Fruit fly (Drosophila melanogaster) whole organism, embryonic: ENCODE results near the gene CG16964.

Experiments used
- Ada2b ChIP-seq: fragments of 200-800 bp; sonication (Bioruptor generic); IDR thresholded peaks from 2 replicates; pipeline ENCODE4 v1.3.6; 2022; ENCODE audit warnings: missing biosample characterization, missing genetic modification characterization
- BtbVII ChIP-seq: fragments of 200-800 bp; sonication (Bioruptor generic); optimal IDR thresholded peaks from 3 replicates; lab custom pipeline; 2017; ENCODE audit warnings: missing biosample characterization, mild to moderate bottlenecking, missing genetic modification characterization
- C15 ChIP-seq: fragments of 200-800 bp; sonication (Bioruptor generic); IDR thresholded peaks from 3 replicates; pipeline ENCODE4 v1.3.6; 2022; ENCODE audit warnings: missing biosample characterization, missing genetic modification characterization
- CG12071 ChIP-seq: fragments of 200-800 bp; sonication (Bioruptor generic); optimal IDR thresholded peaks from 3 replicates; lab custom pipeline; 2018; ENCODE audit warnings: missing biosample characterization, mild to moderate bottlenecking, missing genetic modification characterization
- CG12659 ChIP-seq: fragments of 200-800 bp; sonication (Bioruptor generic); optimal IDR thresholded peaks from 3 replicates; lab custom pipeline; 2017; ENCODE audit warnings: mild to moderate bottlenecking, missing biosample characterization, missing genetic modification reagents, missing genetic modification characterization
- CG13424 ChIP-seq: fragments of 200-800 bp; sonication (Bioruptor generic); optimal IDR thresholded peaks from 2 replicates; lab custom pipeline; 2019; ENCODE audit warnings: missing biosample characterization, mild to moderate bottlenecking, missing genetic modification characterization, moderate library complexity
- CG14710 ChIP-seq: fragments of 200-800 bp; sonication (Bioruptor generic); optimal IDR thresholded peaks from 3 replicates; lab custom pipeline; 2019; ENCODE audit warnings: missing biosample characterization, mild to moderate bottlenecking, missing genetic modification characterization, moderate library complexity
- CG15269 ChIP-seq: fragments of 200-800 bp; sonication (Bioruptor generic); optimal IDR thresholded peaks from 2 replicates; lab custom pipeline; 2018; ENCODE audit warnings: missing biosample characterization, mild to moderate bottlenecking, missing genetic modification characterization, moderate library complexity
- CG16863 ChIP-seq: fragments of 200-800 bp; sonication (Bioruptor generic); optimal IDR thresholded peaks from 3 replicates; lab custom pipeline; 2016; ENCODE audit warnings: missing biosample characterization, missing genetic modification characterization
- CG18619 ChIP-seq: fragments of 200-800 bp; sonication (Bioruptor generic); optimal IDR thresholded peaks from 3 replicates; lab custom pipeline; 2017; ENCODE audit warnings: missing biosample characterization, mild to moderate bottlenecking, missing genetic modification characterization
- CG2678 ChIP-seq: fragments of 200-800 bp; sonication (Bioruptor generic); optimal IDR thresholded peaks from 3 replicates; lab custom pipeline; 2019; ENCODE audit warnings: missing biosample characterization, mild to moderate bottlenecking, missing genetic modification characterization, moderate library complexity
- CG31441 ChIP-seq: fragments of 200-800 bp; sonication (Bioruptor generic); IDR thresholded peaks from 2 replicates; pipeline ENCODE4 v1.3.6; 2022; ENCODE audit warnings: missing biosample characterization, missing genetic modification characterization
- CG3281 ChIP-seq: fragments of 200-800 bp; sonication (Bioruptor generic); optimal IDR thresholded peaks from 3 replicates; lab custom pipeline; 2017; ENCODE audit warnings: missing biosample characterization, mild to moderate bottlenecking, missing genetic modification characterization
- CG5180 ChIP-seq: fragments of 200-800 bp; sonication (Bioruptor generic); optimal IDR thresholded peaks from 3 replicates; lab custom pipeline; 2017; ENCODE audit warnings: missing biosample characterization, missing genetic modification characterization, mild to moderate bottlenecking, moderate library complexity, missing genetic modification reagents
- CG5953 ChIP-seq: fragments of 200-800 bp; sonication (Bioruptor generic); IDR thresholded peaks from 2 replicates; pipeline ENCODE4 v1.3.6; 2022; ENCODE audit warnings: missing biosample characterization, missing genetic modification characterization
- CG9727 ChIP-seq: fragments of 200-800 bp; sonication (Bioruptor generic); optimal IDR thresholded peaks from 3 replicates; lab custom pipeline; 2017; ENCODE audit warnings: missing biosample characterization, mild to moderate bottlenecking, missing genetic modification characterization
- CG9932 ChIP-seq: fragments of 200-800 bp; sonication (Bioruptor generic); IDR thresholded peaks from 2 replicates; pipeline ENCODE4 v1.3.6; 2022; ENCODE audit warnings: missing biosample characterization, missing genetic modification characterization
- CoRest ChIP-seq: fragments of 200-800 bp; sonication (Bioruptor generic); optimal IDR thresholded peaks from 3 replicates; lab custom pipeline; 2018; ENCODE audit warnings: missing biosample characterization, mild to moderate bottlenecking, missing genetic modification characterization, moderate library complexity
- D ChIP-seq, 2 experiments: fragments of 200-800 bp in 1 of 2; fragments of >200 bp in 1 of 2; sonication (Bioruptor generic) in 1 of 2; optimal IDR thresholded peaks; 2 replicates in 1 of 2; 3 replicates in 1 of 2; lab custom pipeline; 2017; ENCODE audit warnings: mild to moderate bottlenecking in 1 of 2, missing biosample characterization in 1 of 2, missing genetic modification characterization in 1 of 2, missing genetic modification reagents in 1 of 2
- Dip3 ChIP-seq: fragments of 200-800 bp; sonication (Bioruptor generic); optimal IDR thresholded peaks from 3 replicates; lab custom pipeline; 2016; ENCODE audit warnings: missing biosample characterization, missing genetic modification characterization
- Doc2 ChIP-seq: fragments of 200-800 bp; sonication (Bioruptor generic); IDR thresholded peaks from 2 replicates; pipeline ENCODE4 v1.3.6; 2022; ENCODE audit warnings: missing biosample characterization, missing genetic modification characterization
- ERR ChIP-seq: fragments of 200-800 bp; sonication (Bioruptor generic); optimal IDR thresholded peaks from 2 replicates; lab custom pipeline; 2016; ENCODE audit warnings: missing biosample characterization, missing genetic modification characterization
- Ets65A ChIP-seq: fragments of 200-800 bp; sonication (Bioruptor generic); peaks from one replicate; lab custom pipeline; 2016; ENCODE audit warnings: missing biosample characterization, missing genetic modification characterization
- HLH3B ChIP-seq: fragments of 200-800 bp; sonication (Bioruptor generic); IDR thresholded peaks from 2 replicates; pipeline ENCODE4 v1.3.6; 2022; ENCODE audit warnings: missing biosample characterization, missing genetic modification characterization
- HLH4C ChIP-seq: fragments of 200-800 bp; sonication (Bioruptor generic); IDR thresholded peaks from 3 replicates; pipeline ENCODE4 v1.3.6; 2022; ENCODE audit warnings: missing biosample characterization, missing genetic modification characterization; ENCODE audit not compliant: partially characterized antibody
- Hmr ChIP-seq: fragments of 200-800 bp; sonication (Bioruptor generic); optimal IDR thresholded peaks from 3 replicates; lab custom pipeline; 2017; ENCODE audit warnings: mild to moderate bottlenecking, missing biosample characterization, missing genetic modification reagents, missing genetic modification characterization
- Lhr ChIP-seq: fragments of 200-800 bp; sonication (Bioruptor generic); optimal IDR thresholded peaks from 3 replicates; lab custom pipeline; 2017; ENCODE audit warnings: mild to moderate bottlenecking, missing biosample characterization, missing genetic modification reagents, missing genetic modification characterization
- Meics ChIP-seq: fragments of 200-800 bp; sonication (Bioruptor generic); optimal IDR thresholded peaks from 2 replicates; lab custom pipeline; 2017; ENCODE audit warnings: missing biosample characterization, mild to moderate bottlenecking, missing genetic modification characterization
- NfI ChIP-seq: fragments of 200-800 bp; sonication (Bioruptor generic); optimal IDR thresholded peaks from 3 replicates; lab custom pipeline; 2018; ENCODE audit warnings: missing biosample characterization, mild to moderate bottlenecking, missing genetic modification characterization, moderate library complexity
- Oli ChIP-seq: fragments of 200-800 bp; sonication (Bioruptor generic); optimal IDR thresholded peaks from 2 replicates; lab custom pipeline; 2018; ENCODE audit warnings: missing biosample characterization, mild to moderate bottlenecking, missing genetic modification characterization, moderate library complexity
- Optix ChIP-seq: fragments of 200-800 bp; sonication (Bioruptor generic); IDR thresholded peaks from 3 replicates; pipeline ENCODE4 v1.3.6; 2022; ENCODE audit warnings: missing biosample characterization, missing genetic modification characterization
- Ptx1 ChIP-seq: fragments of 200-800 bp; sonication (Bioruptor generic); IDR thresholded peaks from 2 replicates; pipeline ENCODE4 v1.3.6; 2022; ENCODE audit warnings: missing biosample characterization, missing genetic modification characterization
- Sox100B ChIP-seq: fragments of 200-800 bp; sonication (Bioruptor generic); optimal IDR thresholded peaks from 3 replicates; lab custom pipeline; 2018; ENCODE audit warnings: missing biosample characterization, mild to moderate bottlenecking, missing genetic modification characterization
- Sox102F ChIP-seq: fragments of 200-800 bp; sonication (Bioruptor generic); optimal IDR thresholded peaks from 2 replicates; lab custom pipeline; 2018; ENCODE audit warnings: missing biosample characterization, mild to moderate bottlenecking, missing genetic modification characterization, moderate library complexity
- Xbp1 ChIP-seq: fragments of 200-800 bp; sonication (Bioruptor generic); optimal IDR thresholded peaks from 3 replicates; lab custom pipeline; 2016; ENCODE audit warnings: missing biosample characterization, mild to moderate bottlenecking, missing genetic modification characterization
- caup ChIP-seq: fragments of 200-800 bp; sonication (Bioruptor generic); optimal IDR thresholded peaks from 3 replicates; lab custom pipeline; 2017; ENCODE audit warnings: missing biosample characterization, mild to moderate bottlenecking, missing genetic modification characterization, moderate library complexity; ENCODE audit not compliant: severe bottlenecking
- cg ChIP-seq: fragments of 200-800 bp; sonication (Bioruptor generic); optimal IDR thresholded peaks from 3 replicates; lab custom pipeline; 2019; ENCODE audit warnings: missing biosample characterization, mild to moderate bottlenecking, missing genetic modification characterization, moderate library complexity
- ci ChIP-seq: fragments of 200-800 bp; sonication (Bioruptor generic); IDR thresholded peaks from 3 replicates; pipeline ENCODE4 v1.3.6; 2022; ENCODE audit warnings: missing biosample characterization, missing genetic modification characterization
- dmrt99B ChIP-seq: fragments of 200-800 bp; sonication (Bioruptor generic); optimal IDR thresholded peaks from 2 replicates; lab custom pipeline; 2018; ENCODE audit warnings: missing biosample characterization, mild to moderate bottlenecking, missing genetic modification characterization, moderate library complexity
- dpn ChIP-seq, 2 experiments: fragments of 200-800 bp; sonication (Bioruptor generic); optimal IDR thresholded peaks; 3 replicates each; lab custom pipeline; 2016; ENCODE audit warnings: missing biosample characterization in 2 of 2, missing genetic modification characterization in 2 of 2
- eve ChIP-seq, 2 experiments: fragments of >200 bp; optimal IDR thresholded peaks; 2 replicates each; lab custom pipeline; 2017; ENCODE audit warnings: missing biosample characterization in 2 of 2, missing genetic modification characterization in 2 of 2
- fd96Cb ChIP-seq: fragments of 200-800 bp; sonication (Bioruptor generic); optimal IDR thresholded peaks from 2 replicates; lab custom pipeline; 2018; ENCODE audit warnings: missing biosample characterization, mild to moderate bottlenecking, missing genetic modification characterization, moderate library complexity
- gem ChIP-seq: fragments of 200-800 bp; sonication (Bioruptor generic); optimal IDR thresholded peaks from 2 replicates; lab custom pipeline; 2019; ENCODE audit warnings: missing biosample characterization, mild to moderate bottlenecking, missing genetic modification characterization, moderate library complexity
- ind ChIP-seq: fragments of 200-800 bp; sonication (Bioruptor generic); optimal IDR thresholded peaks from 3 replicates; lab custom pipeline; 2016; ENCODE audit warnings: missing biosample characterization, missing genetic modification characterization
- inv ChIP-seq: fragments of 200-800 bp; sonication (Bioruptor generic); IDR thresholded peaks from 2 replicates; pipeline ENCODE4 v1.3.6; 2022; ENCODE audit warnings: missing biosample characterization, missing genetic modification characterization; ENCODE audit not compliant: partially characterized antibody
- lab ChIP-seq: fragments of 200-800 bp; sonication (Bioruptor generic); optimal IDR thresholded peaks from 3 replicates; lab custom pipeline; 2017; ENCODE audit warnings: missing biosample characterization, missing genetic modification characterization, mild to moderate bottlenecking, moderate library complexity, missing genetic modification reagents
- nmo ChIP-seq: fragments of 200-800 bp; sonication (Bioruptor generic); optimal IDR thresholded peaks from 2 replicates; lab custom pipeline; 2018; ENCODE audit warnings: missing biosample characterization, mild to moderate bottlenecking, missing genetic modification characterization, moderate library complexity
- schlank ChIP-seq: fragments of 200-800 bp; sonication (Bioruptor generic); optimal IDR thresholded peaks from 2 replicates; lab custom pipeline; 2018; ENCODE audit warnings: missing biosample characterization, mild to moderate bottlenecking, missing genetic modification characterization
- sisA ChIP-seq: fragments of 200-800 bp; sonication (Bioruptor generic); IDR thresholded peaks from 2 replicates; pipeline ENCODE4 v1.3.6; 2022; ENCODE audit warnings: missing biosample characterization, missing genetic modification characterization

Gene CG16964

DNA sequence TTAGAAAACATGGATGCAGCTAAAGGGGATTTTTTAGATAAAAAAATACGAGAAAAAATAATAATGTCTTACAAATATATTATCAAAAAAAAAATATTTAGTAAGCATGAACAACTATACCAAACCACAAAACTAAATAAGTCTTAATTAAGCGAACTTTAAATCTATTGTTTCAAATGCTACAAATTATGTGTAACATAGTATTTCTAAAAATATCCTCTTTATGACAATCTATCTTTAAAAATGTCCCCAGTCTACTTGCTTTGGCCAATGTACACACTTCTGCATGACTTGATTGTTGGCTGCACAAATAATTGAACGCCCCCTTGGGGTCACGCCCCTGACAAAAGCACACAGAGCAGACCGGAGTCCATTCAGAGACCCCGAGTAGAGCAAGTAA lies 16.1 kb upstream of the CG16964 start:
- TF ChIP-seq CG15269 (tag; lab: Kevin White, UChicago) (peak; percentile 37), HLH3B (GFP tag; lab: Robert Waterston, UW) (no peak), ci (no peak), nmo (GFP tag; lab: Kevin White, UChicago) (peak; percentile 56), dpn (GFP tag; optimal IDR thresholded peaks at IDR 0.05; lab: Kevin White, UChicago) (peak in 1 of 2 experiments; percentile 1), CG3281 (GFP tag; lab: Kevin White, UChicago) (peak; percentile 44), ERR (GFP tag; lab: Kevin White, UChicago) (no peak), Optix (no peak), Ptx1 (GFP tag; lab: Robert Waterston, UW) (peak; percentile 31; the same call in 1 of the 2 replicates), Lhr (GFP tag; lab: Kevin White, UChicago) (no peak), CG9727 (GFP tag; lab: Kevin White, UChicago) (peak; percentile 12), cg (GFP tag; lab: Kevin White, UChicago) (no peak), CG31441 (GFP tag; lab: Robert Waterston, UW) (peak; percentile 43; the same call in 1 of the 2 replicates), CoRest (tag; lab: Kevin White, UChicago) (peak; percentile 49), HLH4C (GFP tag; lab: Robert Waterston, UW) (no peak), Oli (tag; lab: Kevin White, UChicago) (peak; percentile 16), fd96Cb (peak; percentile 8), D (optimal IDR thresholded peaks at IDR 0.05; lab: Kevin White, UChicago) (no peak), D (GFP tag; optimal IDR thresholded peaks at IDR 0.05; lab: Kevin White, UChicago) (peak; percentile 13), Sox100B (peak; percentile 63), sisA (GFP tag; lab: Robert Waterston, UW) (peak; percentile 46; the same call in 1 of the 2 replicates), dmrt99B (peak; percentile 50), CG5180 (GFP tag; lab: Kevin White, UChicago) (peak; percentile 19), Doc2 (GFP tag; lab: Robert Waterston, UW) (no peak), Hmr (GFP tag; lab: Kevin White, UChicago) (peak; percentile 27), inv (no peak), Dip3 (GFP tag; lab: Kevin White, UChicago) (no peak), eve (GFP tag; optimal IDR thresholded peaks at IDR 0.05; lab: Kevin White, UChicago) (peak in 1 of 2 experiments; percentile 45), CG12659 (GFP tag; lab: Kevin White, UChicago) (peak; percentile 9), BtbVII (GFP tag; lab: Kevin White, UChicago) (peak; percentile 9), gem (tag; lab: Kevin White, UChicago) (peak; percentile 38), C15 (GFP tag; lab: Robert Waterston, UW) (no peak), lab (GFP tag; lab: Kevin White, UChicago) (peak; percentile 33), Sox102F (peak; percentile 32), Xbp1 (peak; percentile 9), NfI (GFP tag; lab: Kevin White, UChicago) (peak; percentile 4), Ets65A (GFP tag; lab: Kevin White, UChicago) (peak; percentile 72), CG9932 (0 out of 2 replicates have a peak, but pooled peaks have one; percentile 31), CG2678 (peak; percentile 68), CG18619 (peak; percentile 26), caup (peak; percentile 6), Ada2b (GFP tag; lab: Robert Waterston, UW) (peak; percentile 28; the same call in 1 of the 2 replicates), schlank (tag; lab: Kevin White, UChicago) (no peak), CG16863 (GFP tag; lab: Kevin White, UChicago) (no peak), CG14710 (tag; lab: Kevin White, UChicago) (no peak), CG5953 (GFP tag; lab: Robert Waterston, UW) (no peak), CG12071 (GFP tag; lab: Kevin White, UChicago) (no peak), CG13424 (tag; lab: Kevin White, UChicago) (peak; percentile 47), Meics (GFP tag; lab: Kevin White, UChicago) (peak; percentile 37), ind (GFP tag; lab: Kevin White, UChicago) (peak; percentile 9)
